Worm (Caenorhabditis elegans) whole organism, dauer: ENCODE measurements around the gene his-18.
"Not testable (repeated sequence)": the region's sequence is repeated elsewhere in the genome, so short reads cannot be mapped to it uniquely, and the experiment has no call there.

Experiments
- unc-62 ChIP-seq: sonication (generic microtip); optimal IDR thresholded peaks from 2 replicates; lab custom pipeline; 2017; ENCODE audit warnings: missing biosample characterization, missing genetic modification reagents, missing genetic modification characterization

The his-18 gene

ce11 chrV:8897942-8898419, at the start of gene his-18, which contains the start of gene his-17:
TSS of gene his-18 (plus strand) at chrV:8898228.
TSS of gene his-17 (minus strand) at chrV:8897992.
- TF ChIP-seq unc-62 (GFP tag; lab: Kevin White, UChicago): not testable (repeated sequence)

DNA sequence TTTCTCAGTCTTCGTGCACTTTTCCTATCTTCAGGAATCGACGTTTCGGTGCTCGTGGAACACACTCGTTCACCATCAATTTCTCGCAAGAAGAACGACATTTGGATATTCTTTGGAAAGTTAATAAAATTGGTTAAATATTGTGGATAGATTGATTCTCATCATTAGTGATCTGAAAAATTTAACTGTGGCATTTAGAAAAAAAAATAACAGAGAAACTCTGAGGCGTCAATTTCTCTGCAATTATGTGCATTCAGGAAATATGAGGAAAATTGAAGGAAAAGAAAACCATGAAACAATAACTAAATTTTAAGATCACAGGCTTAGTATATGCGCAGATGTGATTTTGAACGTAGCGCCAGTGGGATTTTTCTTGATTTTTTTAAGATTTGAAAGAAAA, 36.1 kb upstream of the his-18 start, which contains the start of gene F07B7.12:
Gene F07B7.12 (minus strand): TSS at position 101 of the 400 bp plus-strand sequence.
- TF ChIP-seq unc-62 (GFP tag; lab: Kevin White, UChicago): not testable (repeated sequence)

DNA sequence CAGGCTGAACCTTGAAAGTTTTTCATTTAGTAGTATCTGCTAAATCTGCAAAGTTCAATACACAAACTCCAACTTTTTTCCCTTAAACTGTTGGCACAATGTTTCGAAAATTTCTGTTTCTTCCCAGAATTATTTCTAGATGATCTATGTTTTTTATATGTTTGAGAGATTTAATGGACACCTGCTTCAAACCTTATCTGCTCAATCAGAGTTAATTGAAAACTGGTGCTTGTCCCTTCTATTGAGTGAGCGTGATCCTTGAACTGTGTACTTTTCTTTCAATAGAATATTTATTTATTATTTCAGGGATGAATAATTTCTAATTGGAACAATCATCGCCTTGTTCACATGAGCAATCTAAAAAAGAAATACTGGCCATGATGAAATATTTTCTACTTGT, 728 bp downstream of the his-18 start, which contains the start of gene frpr-13:
Gene frpr-13 (plus strand): TSS at position 301 of the 400 bp plus-strand sequence.
- TF ChIP-seq unc-62 (GFP tag; lab: Kevin White, UChicago): no peak

- no peak for TF ChIP-seq unc-62 (GFP tag; lab: Kevin White, UChicago)
Measured at ce11 chrV:8902697-8903096, 4.7 kb downstream of the his-18 start, which contains the start of gene frpr-12. TSS of gene frpr-12 (plus strand) at chrV:8902997.

- TF ChIP-seq unc-62 (GFP tag; lab: Kevin White, UChicago): no peak
Measured at ce11 chrV:8903916-8904315, 5.9 kb downstream of the his-18 start.

ce11 chrV:8905656-8906055, 7.6 kb downstream of the his-18 start:
- TF ChIP-seq unc-62 (GFP tag; lab: Kevin White, UChicago): no peak

DNA sequence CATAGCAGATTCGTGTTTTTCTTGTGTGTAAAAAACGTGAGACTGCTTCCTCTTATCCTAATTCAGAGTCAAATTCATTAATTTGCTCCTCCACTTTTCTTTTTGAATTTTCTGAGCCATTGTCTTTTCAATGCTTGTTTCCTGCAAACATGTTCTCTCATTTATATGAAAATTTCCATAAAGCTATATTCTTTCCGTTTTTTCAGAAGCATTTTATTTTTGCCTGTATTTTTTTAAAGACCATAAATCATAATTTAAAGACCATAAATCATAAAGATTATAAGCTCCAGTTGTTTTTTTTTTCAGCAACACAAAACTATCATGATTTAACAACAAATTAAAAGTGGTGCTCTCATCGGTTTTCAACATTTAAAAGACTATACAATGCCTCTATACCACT, 8.9 kb downstream of the his-18 start, which contains the start of gene frpr-11:
Gene frpr-11 (plus strand): TSS at position 301 of the 400 bp plus-strand sequence.
- TF ChIP-seq unc-62 (GFP tag; lab: Kevin White, UChicago): no peak

DNA sequence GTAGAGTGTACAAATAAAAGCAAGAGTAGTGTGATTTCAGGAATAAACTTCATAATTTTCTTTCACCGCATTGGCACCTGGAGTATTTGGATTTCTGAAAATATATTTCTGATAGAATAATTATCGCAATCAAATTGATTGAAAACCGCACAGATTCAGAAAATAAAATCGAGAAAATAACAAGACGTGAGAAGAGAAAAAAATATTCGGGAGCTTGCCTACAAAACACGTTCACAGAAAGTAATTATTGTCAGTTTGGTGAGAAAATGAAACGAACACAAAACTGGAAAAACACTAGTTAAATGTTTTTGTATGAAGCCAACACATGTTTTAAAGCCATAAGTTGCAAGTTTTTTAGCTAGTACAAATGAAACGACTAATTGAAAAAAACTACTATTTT, 15.9 kb downstream of the his-18 start, which contains the start of gene mod-1:
Gene mod-1 (minus strand): TSS at position 101 of the 400 bp plus-strand sequence.
- TF ChIP-seq unc-62 (GFP tag; lab: Kevin White, UChicago): no peak

DNA sequence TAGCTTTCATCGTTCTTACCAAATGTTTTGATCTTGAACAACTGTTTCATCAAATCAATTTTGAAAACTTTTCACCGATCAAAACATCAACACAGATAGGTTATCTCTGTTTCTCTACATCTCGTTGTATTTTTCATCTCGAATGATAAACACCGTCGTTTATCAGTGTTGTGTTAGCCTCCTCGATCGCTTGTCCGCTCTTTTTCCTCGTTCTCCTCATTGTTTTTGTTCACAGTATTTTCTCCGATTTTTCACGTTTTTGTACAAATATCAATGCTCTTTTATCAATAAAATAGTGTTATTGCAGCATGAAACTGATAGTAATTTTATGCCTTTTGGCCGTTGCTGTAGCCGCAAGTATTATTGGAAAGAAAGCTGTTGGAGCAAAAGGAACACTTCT, 24.8 kb downstream of the his-18 start, which contains the start of gene ttr-47:
Gene ttr-47 (plus strand): TSS at position 308 of the 400 bp plus-strand sequence.
- no peak for TF ChIP-seq unc-62 (GFP tag; lab: Kevin White, UChicago)

- no peak for TF ChIP-seq unc-62 (GFP tag; lab: Kevin White, UChicago)
Measured at ce11 chrV:8927715-8928114, 29.7 kb downstream of the his-18 start.

DNA sequence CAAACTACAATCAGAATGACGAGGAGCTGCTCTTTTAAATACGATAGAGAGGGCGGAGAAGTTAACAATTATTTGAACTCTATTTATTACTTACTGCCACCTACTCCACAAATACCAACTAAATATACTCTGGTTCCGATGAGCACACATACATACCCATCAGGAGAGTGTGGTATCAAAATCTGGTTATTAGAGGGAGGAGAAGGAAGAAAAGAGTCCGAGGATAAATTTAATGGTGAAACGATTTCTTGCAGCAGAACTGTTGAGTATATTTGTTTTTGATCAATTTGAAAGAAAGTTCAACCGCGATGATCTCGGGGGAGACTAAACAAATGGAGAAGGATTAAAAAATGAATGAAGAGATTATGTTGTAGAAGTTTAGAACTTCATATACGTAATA, 30.9 kb downstream of the his-18 start, which contains the start of gene H14N18.4:
Gene H14N18.4 (minus strand): TSS at position 12 of the 400 bp plus-strand sequence.
- TF ChIP-seq unc-62 (GFP tag; lab: Kevin White, UChicago): no peak

- TF ChIP-seq unc-62 (GFP tag; lab: Kevin White, UChicago): no peak
Measured at ce11 chrV:8932318-8932717, 34.3 kb downstream of the his-18 start, which contains the start of gene H14N18.2. TSS of gene H14N18.2 (plus strand) at chrV:8932618.

DNA sequence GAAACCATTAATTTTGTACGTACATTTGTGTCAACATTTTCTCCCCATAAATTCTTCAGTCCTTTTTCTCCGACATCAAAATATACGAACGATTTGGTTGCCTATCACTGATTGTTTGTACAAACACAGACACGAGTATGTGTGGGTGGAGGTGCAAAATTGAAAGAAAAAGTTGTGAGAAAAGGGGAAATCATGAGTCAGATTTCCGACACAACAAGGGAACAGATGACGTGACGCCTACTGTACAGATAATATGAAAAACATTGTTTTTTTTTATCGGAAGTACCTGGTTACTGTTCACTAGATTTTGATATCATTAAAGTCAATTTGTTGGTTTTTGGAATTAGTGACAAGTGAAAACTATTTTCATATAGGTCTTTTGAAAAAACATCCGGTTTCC, 36.2 kb downstream of the his-18 start:
- TF ChIP-seq unc-62 (GFP tag; lab: Kevin White, UChicago): no peak

- TF ChIP-seq unc-62 (GFP tag; lab: Kevin White, UChicago): no peak
Measured at ce11 chrV:8935104-8935503, 37.1 kb downstream of the his-18 start.

ce11 chrV:8936184-8936589, 38.2 kb downstream of the his-18 start, which contains the start of gene unc-23:
TSS of gene unc-23 (plus strand) at chrV:8936359.
- no peak for TF ChIP-seq unc-62 (GFP tag; lab: Kevin White, UChicago)

DNA sequence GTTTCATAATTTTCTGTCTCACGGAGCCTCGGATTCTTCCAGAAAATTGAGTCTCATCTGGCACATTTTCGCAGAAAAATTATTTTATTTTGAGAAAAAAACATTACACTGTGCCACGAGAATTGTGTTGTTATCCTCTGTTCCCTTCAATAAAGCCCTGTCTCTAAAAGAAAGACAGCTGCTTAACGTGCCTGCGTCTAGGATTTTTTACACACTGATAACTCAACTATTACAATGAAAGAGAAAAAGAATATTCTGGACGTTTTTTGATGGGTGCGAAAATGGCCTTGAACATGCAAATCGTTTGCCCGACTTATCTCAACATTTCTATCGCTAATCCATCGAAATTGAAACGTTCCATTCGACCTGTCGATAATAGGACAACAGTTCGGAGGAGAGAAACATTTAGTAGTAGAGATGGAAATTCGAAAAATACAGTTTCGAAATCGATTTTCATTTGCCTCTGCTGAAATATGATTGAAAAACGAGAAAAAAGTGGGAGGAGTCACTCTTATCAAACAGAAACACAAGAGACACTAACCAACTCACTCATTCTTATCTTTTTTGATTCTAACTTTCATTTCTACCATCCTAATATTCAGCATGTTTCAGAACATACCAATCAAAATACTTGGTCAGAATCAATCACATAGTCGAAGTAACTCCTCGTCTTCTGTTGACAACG, 38.9 kb downstream of the his-18 start:
- no peak for TF ChIP-seq unc-62 (GFP tag; lab: Kevin White, UChicago)
